Fruit fly (Drosophila melanogaster): Measurements from ENCODE around the gene Prx2.

DNA sequence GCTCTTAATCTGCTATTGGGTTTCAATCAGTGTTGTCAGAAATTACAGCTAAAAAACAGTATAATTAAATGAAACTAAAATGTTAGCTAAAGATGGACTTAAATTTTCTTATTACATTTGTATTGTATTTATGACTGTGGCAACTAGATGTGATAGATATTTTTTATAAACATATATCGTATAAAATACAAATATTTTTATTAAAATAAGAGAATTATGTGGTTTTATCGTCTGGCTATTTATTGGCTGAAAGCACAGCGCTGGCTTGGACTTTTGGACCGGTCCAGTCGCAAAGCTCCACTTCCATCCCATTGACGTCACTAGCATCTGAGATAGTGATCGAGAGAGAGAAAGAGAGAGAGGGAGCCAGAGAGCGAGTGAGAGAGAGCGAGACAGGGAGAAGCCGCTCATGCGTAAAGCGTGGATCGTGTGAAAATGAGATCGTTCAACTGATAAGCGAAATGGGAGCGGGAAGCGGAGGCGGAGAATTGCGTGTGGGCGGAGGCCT lies 10.2 kb upstream of the Prx2 start:
- no peak for TF ChIP-seq usp (GFP tag; optimal IDR thresholded peaks at IDR 0.05)
- TF ChIP-seq psq (optimal IDR thresholded peaks at IDR 0.05), result no peak
- TF ChIP-seq pan (optimal IDR thresholded peaks at IDR 0.05), result no peak

Data from whole organism.